Worm (Caenorhabditis elegans) whole organism, L4/young adult: Measurements from ENCODE around the gene nhr-255.

Source experiments
- dao-5 ChIP-seq: sonication (generic microtip); optimal IDR thresholded peaks from 2 replicates; lab custom pipeline; 2016; ENCODE audit warnings: missing genotype, missing genetic modification characterization, moderate library complexity, missing compliant biosample characterization
- him-1 ChIP-seq: sonication (generic microtip); optimal IDR thresholded peaks from 2 replicates; lab custom pipeline; 2016; ENCODE audit warnings: missing genotype, missing genetic modification reagents, missing genetic modification characterization, missing compliant biosample characterization

DNA sequence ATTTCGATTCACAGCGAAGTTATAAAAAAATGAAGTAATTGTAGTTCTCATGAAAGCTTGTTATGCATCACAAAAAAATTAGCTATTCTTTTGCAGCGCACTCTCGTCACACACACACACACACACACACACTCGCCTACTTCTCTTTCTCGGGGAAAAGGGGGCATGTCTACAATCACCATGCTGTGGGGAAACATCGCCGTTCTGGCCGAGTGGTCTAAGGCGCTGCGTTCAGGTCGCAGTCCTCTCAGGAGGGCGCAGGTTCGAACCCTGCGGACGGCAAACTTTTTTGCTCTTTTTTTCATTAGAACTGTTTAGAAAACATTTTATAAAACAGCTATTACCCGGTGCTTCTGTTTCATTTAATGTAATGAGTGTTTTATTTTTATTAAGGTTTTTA is 558 bp upstream of the nhr-255 start:
- peak; percentile 75 for TF ChIP-seq him-1 (tag; lab: Kevin White, UChicago)
- peak; percentile 20 for TF ChIP-seq dao-5 (tag; lab: Kevin White, UChicago)
